Fruit fly (Drosophila melanogaster): ENCODE data around the gene hook.

hook gene

dm6 chr2L:19026491-19027197, 6.7 kb downstream of the hook start:
- no peak for TF ChIP-seq ttk (optimal IDR thresholded peaks at IDR 0.05)
- TF ChIP-seq insv (optimal IDR thresholded peaks at IDR 0.05) = no peak
- no peak for TF ChIP-seq h (optimal IDR thresholded peaks at IDR 0.05)
- TF ChIP-seq Sin3A (optimal IDR thresholded peaks at IDR 0.05) = no peak
- no peak for TF ChIP-seq Myc (optimal IDR thresholded peaks at IDR 0.05)
- no peak for TF ChIP-seq psq (optimal IDR thresholded peaks at IDR 0.05)

DNA sequence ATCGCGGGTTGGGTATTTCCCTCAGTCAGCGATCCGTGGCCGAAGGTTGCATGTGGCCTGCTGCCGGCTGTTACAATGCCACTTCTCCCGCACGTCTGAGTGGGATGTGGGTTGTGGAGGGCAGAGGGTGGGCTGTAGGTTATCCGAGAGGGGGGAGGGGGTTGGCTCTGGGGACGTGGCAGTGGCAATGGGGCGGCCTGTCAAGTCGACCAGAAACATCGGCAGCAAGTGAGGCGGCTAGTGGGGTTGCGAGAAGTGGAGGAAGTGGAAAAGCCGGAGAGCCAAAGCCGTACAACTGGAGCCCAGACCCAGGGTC, 8.6 kb downstream of the hook start:
- TF ChIP-seq ttk (optimal IDR thresholded peaks at IDR 0.05) (no peak), h (optimal IDR thresholded peaks at IDR 0.05) (no peak), psq (optimal IDR thresholded peaks at IDR 0.05) (no peak), Myc (optimal IDR thresholded peaks at IDR 0.05) (no peak), insv (optimal IDR thresholded peaks at IDR 0.05) (no peak), Sin3A (optimal IDR thresholded peaks at IDR 0.05) (no peak)

DNA sequence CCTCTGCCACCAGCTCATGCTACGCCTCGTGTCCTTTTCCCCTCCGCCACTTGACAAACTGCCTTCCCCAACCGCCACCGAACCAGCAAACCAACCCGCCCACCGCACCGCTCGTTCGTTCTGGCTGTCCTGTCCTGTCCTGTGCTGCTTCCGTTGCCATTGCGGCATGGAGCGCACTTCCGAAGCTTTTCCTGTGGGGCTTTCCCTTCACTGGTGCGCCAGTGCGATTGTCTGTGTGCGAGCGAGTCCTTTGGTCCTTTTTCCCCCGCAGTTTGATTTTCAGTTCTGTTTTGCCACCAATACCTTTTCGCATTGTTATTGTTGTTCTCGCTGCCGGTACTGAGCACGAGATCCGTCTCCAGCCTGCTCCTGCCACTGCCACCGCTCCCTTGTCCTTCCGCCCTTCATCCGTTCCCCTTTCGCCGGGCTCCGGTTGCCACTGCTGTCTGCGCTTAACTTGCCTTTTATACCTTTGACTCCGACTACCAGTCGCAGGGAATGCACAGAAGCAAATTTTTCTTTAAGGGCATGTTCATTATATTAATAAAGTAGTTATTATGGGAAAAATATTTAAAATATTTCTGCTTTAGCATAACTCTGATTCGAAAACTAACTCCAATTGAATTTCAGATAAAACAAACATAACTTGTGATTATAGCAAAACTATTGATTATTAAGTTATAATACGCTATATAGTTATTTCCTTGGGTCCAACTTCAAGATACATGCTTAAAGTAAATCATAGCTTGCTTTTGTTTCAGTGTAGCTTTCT, 9.1 kb downstream of the hook start:
- TF ChIP-seq Sin3A (optimal IDR thresholded peaks at IDR 0.05) = no peak
- no peak for TF ChIP-seq Myc (optimal IDR thresholded peaks at IDR 0.05)
- TF ChIP-seq psq (optimal IDR thresholded peaks at IDR 0.05) = no peak
- no peak for TF ChIP-seq h (optimal IDR thresholded peaks at IDR 0.05)

- TF ChIP-seq psq (optimal IDR thresholded peaks at IDR 0.05) (no peak), Myc (optimal IDR thresholded peaks at IDR 0.05) (no peak), Sin3A (optimal IDR thresholded peaks at IDR 0.05) (no peak), insv (optimal IDR thresholded peaks at IDR 0.05) (no peak), ttk (optimal IDR thresholded peaks at IDR 0.05) (no peak), h (optimal IDR thresholded peaks at IDR 0.05) (no peak)
These were observed 11.1 kb downstream of the hook start, which contains the start of gene CG15172 for dm6 chr2L:19022221-19022516. Gene CG15172, plus strand, starts transcription at chr2L:19022417.

DNA sequence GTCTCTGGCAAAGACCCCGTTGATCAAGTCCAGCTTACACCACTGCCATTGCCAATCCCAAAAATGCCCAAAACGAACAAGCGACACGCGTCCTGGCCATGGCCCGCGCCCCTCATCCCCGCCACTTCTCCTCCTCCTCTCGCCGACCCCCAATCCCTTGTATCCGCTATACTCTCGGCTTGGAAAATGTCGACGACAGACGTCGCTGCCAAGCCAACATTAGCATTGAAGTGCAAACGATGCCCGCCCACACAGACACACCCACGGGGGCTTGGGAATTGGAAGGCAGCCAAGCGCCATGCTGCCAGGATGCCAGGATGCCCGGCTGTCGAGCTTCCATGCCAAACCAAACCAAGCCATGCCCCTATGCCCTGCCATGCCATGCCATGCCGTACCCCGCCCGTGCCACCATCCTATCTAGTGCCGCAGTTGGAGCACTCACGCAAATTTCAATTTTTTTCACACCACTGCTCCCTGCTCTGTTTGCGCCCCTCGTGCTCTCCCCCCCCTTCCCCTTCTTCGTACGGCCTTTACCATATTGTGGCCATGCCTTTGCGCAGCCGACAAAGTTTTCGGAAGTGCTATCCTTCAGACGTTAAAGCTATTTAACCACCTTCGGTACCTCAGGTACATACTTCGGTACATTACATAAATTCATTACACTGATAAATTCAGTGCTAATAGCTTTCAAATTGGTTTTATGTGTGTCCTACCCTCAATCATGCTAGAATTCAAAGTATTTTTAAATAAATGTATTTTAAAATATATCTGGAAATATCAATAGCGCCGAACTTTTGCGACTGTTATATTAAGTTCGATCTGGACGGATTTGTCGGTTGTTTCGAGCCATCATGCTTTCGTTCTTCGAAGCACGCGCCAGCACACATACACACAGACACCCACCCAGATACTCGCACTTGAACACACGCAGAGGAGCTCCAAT, 11.7 kb downstream of the hook start:
- TF ChIP-seq ttk (optimal IDR thresholded peaks at IDR 0.05) (no peak), psq (optimal IDR thresholded peaks at IDR 0.05) (no peak), insv (optimal IDR thresholded peaks at IDR 0.05) (no peak), Sin3A (optimal IDR thresholded peaks at IDR 0.05) (no peak), h (optimal IDR thresholded peaks at IDR 0.05) (no peak), Myc (optimal IDR thresholded peaks at IDR 0.05) (no peak)

dm6 chr2L:19019640-19020039, 13.7 kb downstream of the hook start:
- TF ChIP-seq insv (optimal IDR thresholded peaks at IDR 0.05) (no peak), Sin3A (optimal IDR thresholded peaks at IDR 0.05) (no peak), Myc (optimal IDR thresholded peaks at IDR 0.05) (no peak)

- TF ChIP-seq ttk (optimal IDR thresholded peaks at IDR 0.05) = no peak
- no peak for TF ChIP-seq insv (optimal IDR thresholded peaks at IDR 0.05)
- TF ChIP-seq Myc (optimal IDR thresholded peaks at IDR 0.05) = no peak
- TF ChIP-seq psq (optimal IDR thresholded peaks at IDR 0.05) = no peak
- TF ChIP-seq h (optimal IDR thresholded peaks at IDR 0.05) = no peak
- no peak for TF ChIP-seq Sin3A (optimal IDR thresholded peaks at IDR 0.05)
These were observed 14.1 kb downstream of the hook start for dm6 chr2L:19019160-19019592.

DNA sequence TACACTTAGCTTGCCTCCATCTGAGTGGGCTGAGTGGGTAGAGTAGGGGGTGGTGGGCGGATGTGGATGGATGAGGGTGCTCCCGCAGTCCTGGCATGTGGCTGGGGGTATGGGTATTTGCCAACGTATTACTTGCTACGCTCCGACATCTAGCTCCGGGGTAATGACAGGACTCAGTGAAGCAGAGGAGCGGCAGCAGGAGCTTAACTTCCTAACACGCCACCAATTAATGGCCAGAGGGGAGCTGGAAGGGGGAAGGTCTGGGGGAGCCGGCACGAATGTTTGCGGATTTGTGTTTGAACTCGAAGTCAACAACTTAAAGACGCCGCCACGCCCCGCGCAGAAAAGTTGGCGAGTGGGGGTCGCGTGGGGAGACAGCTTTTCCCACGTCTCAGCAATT, 15.0 kb downstream of the hook start:
- TF ChIP-seq Sin3A (optimal IDR thresholded peaks at IDR 0.05) (no peak), psq (optimal IDR thresholded peaks at IDR 0.05) (no peak), Myc (optimal IDR thresholded peaks at IDR 0.05) (no peak), ttk (optimal IDR thresholded peaks at IDR 0.05) (no peak), insv (optimal IDR thresholded peaks at IDR 0.05) (no peak), h (optimal IDR thresholded peaks at IDR 0.05) (no peak)

DNA sequence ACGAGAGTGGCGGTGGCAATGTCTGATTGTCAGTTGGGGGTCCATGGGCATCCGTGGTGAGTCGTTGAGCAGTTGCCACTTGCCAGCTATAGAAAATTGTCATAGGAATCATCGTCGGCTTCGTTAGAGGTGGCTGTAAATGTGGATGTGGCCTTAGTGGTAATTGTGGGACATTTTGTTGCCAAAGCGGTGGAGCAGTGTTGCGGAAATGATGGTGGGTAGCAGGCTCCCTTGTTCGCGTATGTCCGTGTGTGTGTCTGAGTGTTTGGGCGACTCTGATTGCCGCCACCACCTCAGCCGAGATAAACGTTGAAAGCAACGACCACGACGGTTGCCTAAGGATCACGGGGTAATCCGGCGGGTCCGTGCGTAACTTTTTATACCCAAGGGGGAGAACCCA, 16.2 kb downstream of the hook start:
- TF ChIP-seq ttk (optimal IDR thresholded peaks at IDR 0.05) (no peak), psq (optimal IDR thresholded peaks at IDR 0.05) (no peak), Sin3A (optimal IDR thresholded peaks at IDR 0.05) (no peak), Myc (optimal IDR thresholded peaks at IDR 0.05) (no peak), h (optimal IDR thresholded peaks at IDR 0.05) (no peak), insv (optimal IDR thresholded peaks at IDR 0.05) (no peak)

DNA sequence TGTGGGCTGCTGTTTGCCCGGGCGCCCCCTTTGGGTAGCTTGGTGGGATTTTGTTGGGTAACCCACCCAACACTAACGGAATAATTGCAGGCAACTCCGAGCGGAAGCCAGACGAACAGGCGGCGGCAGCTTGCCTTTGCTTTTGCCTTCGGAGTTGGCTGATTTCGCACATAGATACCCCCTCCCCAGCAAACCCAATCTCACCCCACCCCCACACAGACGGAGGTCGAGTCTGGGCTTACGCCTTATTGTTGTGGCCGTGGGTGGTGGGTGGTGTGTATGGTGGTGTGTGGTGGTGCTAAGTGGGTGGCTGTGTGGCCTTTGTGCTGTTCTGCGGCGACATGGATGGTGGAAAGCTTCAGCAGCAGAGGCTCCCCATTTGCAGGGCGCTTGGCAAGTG, 17.7 kb downstream of the hook start:
- TF ChIP-seq h (optimal IDR thresholded peaks at IDR 0.05) = no peak
- TF ChIP-seq ttk (optimal IDR thresholded peaks at IDR 0.05) = no peak
- TF ChIP-seq Sin3A (optimal IDR thresholded peaks at IDR 0.05) = no peak
- no peak for TF ChIP-seq insv (optimal IDR thresholded peaks at IDR 0.05)
- no peak for TF ChIP-seq Myc (optimal IDR thresholded peaks at IDR 0.05)
- no peak for TF ChIP-seq psq (optimal IDR thresholded peaks at IDR 0.05)

- TF ChIP-seq psq (optimal IDR thresholded peaks at IDR 0.05) = no peak
- no peak for TF ChIP-seq Myc (optimal IDR thresholded peaks at IDR 0.05)
- TF ChIP-seq ttk (optimal IDR thresholded peaks at IDR 0.05) = no peak
- TF ChIP-seq Sin3A (optimal IDR thresholded peaks at IDR 0.05) = no peak
- TF ChIP-seq h (optimal IDR thresholded peaks at IDR 0.05) = no peak
- no peak for TF ChIP-seq insv (optimal IDR thresholded peaks at IDR 0.05)
These were observed 18.4 kb downstream of the hook start for dm6 chr2L:19014881-19015366.

Data from Kc167 (cell line).